ENCODE assay signal across 1 fruit fly cellular context in genomic region chr3L:15093929-15094588, dm6.
TF ChIP-seq lines count a peak whose summit lies in the region.

No protein-coding gene starts in this region.

TF ChIP-seq in whole organism, embryonic, 481 proteins besides CTCF, POLR2A, EP300 and RAD21 (continued from another document):
- TF ChIP-seq CG2116 (GFP tag; optimal IDR thresholded peaks at IDR 0.05; lab: Kevin White, UChicago) (no peak), Xrp1 (GFP tag; IDR thresholded peaks at IDR 0.05; lab: Robert Waterston, UW) (no peak), Doc3 (GFP tag; IDR thresholded peaks at IDR 0.05; lab: Robert Waterston, UW; ENCODE audit: partially characterized antibody) (0 out of 3 replicates have a peak, but pooled peaks have one; percentile 19), ranshi (GFP tag; IDR thresholded peaks at IDR 0.05; lab: Robert Waterston, UW) (no peak), CG2199 (GFP tag; IDR thresholded peaks at IDR 0.05; lab: Robert Waterston, UW) (0 out of 3 replicates have a peak, but pooled peaks have one; percentile 63), CG9727 (GFP tag; optimal IDR thresholded peaks at IDR 0.05; lab: Kevin White, UChicago) (no peak), CG2889 (GFP tag; IDR thresholded peaks at IDR 0.05; lab: Robert Waterston, UW) (no peak), CG13894 (tag; optimal IDR thresholded peaks at IDR 0.05; lab: Kevin White, UChicago) (no peak), inv (GFP tag; IDR thresholded peaks at IDR 0.05; lab: Robert Waterston, UW; ENCODE audit: partially characterized antibody) (no peak), Xbp1 (GFP tag; optimal IDR thresholded peaks at IDR 0.05; lab: Kevin White, UChicago) (no peak), CG10147 (GFP tag; optimal IDR thresholded peaks at IDR 0.05; lab: Kevin White, UChicago) (no peak), CG6654 (GFP tag; optimal IDR thresholded peaks at IDR 0.05; lab: Kevin White, UChicago) (no peak), Ada2b (GFP tag; IDR thresholded peaks at IDR 0.05; lab: Robert Waterston, UW) (no peak), odd (GFP tag; optimal IDR thresholded peaks at IDR 0.05; lab: Kevin White, UChicago) (no peak), CG18619 (GFP tag; optimal IDR thresholded peaks at IDR 0.05; lab: Kevin White, UChicago) (no peak), CG32767 (GFP tag; IDR thresholded peaks at IDR 0.05; lab: Robert Waterston, UW) (no peak), emc (GFP tag; optimal IDR thresholded peaks at IDR 0.05; lab: Kevin White, UChicago) (no peak), shn (GFP tag; optimal IDR thresholded peaks at IDR 0.05; lab: Kevin White, UChicago) (no peak), CG1233 (GFP tag; optimal IDR thresholded peaks at IDR 0.05; lab: Kevin White, UChicago) (no peak), Abd-B (GFP tag; optimal IDR thresholded peaks at IDR 0.05; lab: Kevin White, UChicago) (no peak), CG10209 (GFP tag; optimal IDR thresholded peaks at IDR 0.05; lab: Kevin White, UChicago) (no peak), ham (GFP tag; IDR thresholded peaks at IDR 0.05; lab: Robert Waterston, UW) (no peak), CG7963 (GFP tag; IDR thresholded peaks at IDR 0.05; lab: Robert Waterston, UW; ENCODE audit: partially characterized antibody) (no peak), Poxn (GFP tag; IDR thresholded peaks at IDR 0.05; lab: Robert Waterston, UW) (no peak), CG13296 (GFP tag; optimal IDR thresholded peaks at IDR 0.05; lab: Kevin White, UChicago) (peak; percentile 10), CG7987 (GFP tag; optimal IDR thresholded peaks at IDR 0.05; lab: Kevin White, UChicago) (no peak), lbe (GFP tag; optimal IDR thresholded peaks at IDR 0.05; lab: Kevin White, UChicago) (no peak), zfh2 (GFP tag; optimal IDR thresholded peaks at IDR 0.05; lab: Kevin White, UChicago) (no peak), Drgx (GFP tag; IDR thresholded peaks at IDR 0.05; lab: Robert Waterston, UW) (peak; percentile 48), twi (tag; optimal IDR thresholded peaks at IDR 0.05; lab: Kevin White, UChicago) (no peak), chinmo (GFP tag; IDR thresholded peaks at IDR 0.05; lab: Robert Waterston, UW; ENCODE audit: partially characterized antibody) (0 out of 4 replicates have a peak, but pooled peaks have one; percentile 52), zen (tag; optimal IDR thresholded peaks at IDR 0.05; lab: Kevin White, UChicago) (no peak), eve (GFP tag; optimal IDR thresholded peaks at IDR 0.05; lab: Kevin White, UChicago) (no peak), sens-2 (GFP tag; IDR thresholded peaks at IDR 0.05; lab: Robert Waterston, UW) (no peak), crp (GFP tag; optimal IDR thresholded peaks at IDR 0.05; lab: Kevin White, UChicago) (no peak), CG8924 (tag; optimal IDR thresholded peaks at IDR 0.05; lab: Kevin White, UChicago) (peak; percentile 26), CG8478 (optimal IDR thresholded peaks at IDR 0.05; lab: Kevin White, UChicago) (no peak), hkb (optimal IDR thresholded peaks at IDR 0.05; lab: Kevin White, UChicago) (no peak), hkb (GFP tag; IDR thresholded peaks at IDR 0.05; lab: Robert Waterston, UW) (no peak), Dll (GFP tag; IDR thresholded peaks at IDR 0.05; lab: Robert Waterston, UW; ENCODE audit: partially characterized antibody) (peak; percentile 61; the same call in 2 of the 4 replicates), CG34224 (GFP tag; IDR thresholded peaks at IDR 0.05; lab: Robert Waterston, UW; ENCODE audit: partially characterized antibody) (no peak), HLH3B (GFP tag; IDR thresholded peaks at IDR 0.05; lab: Robert Waterston, UW) (no peak), run (tag; optimal IDR thresholded peaks at IDR 0.05; lab: Kevin White, UChicago) (no peak), luna (GFP tag; optimal IDR thresholded peaks at IDR 0.05; lab: Kevin White, UChicago) (no peak), B-H2 (GFP tag; optimal IDR thresholded peaks at IDR 0.05; lab: Kevin White, UChicago) (no peak), Deaf1 (tag; optimal IDR thresholded peaks at IDR 0.05; lab: Kevin White, UChicago) (no peak), NC2β (GFP tag; optimal IDR thresholded peaks at IDR 0.05; lab: Kevin White, UChicago) (no peak), cg (GFP tag; optimal IDR thresholded peaks at IDR 0.05; lab: Kevin White, UChicago) (peak; percentile 68), Sin3A (optimal IDR thresholded peaks at IDR 0.05; lab: Kevin White, UChicago) (no peak), sug (tag; optimal IDR thresholded peaks at IDR 0.05; lab: Kevin White, UChicago) (peak; percentile 6), chm (GFP tag; IDR thresholded peaks at IDR 0.05; lab: Robert Waterston, UW) (no peak), sens (GFP tag; lab: Kevin White, UChicago) (peak; percentile 85), Mrtf (GFP tag; IDR thresholded peaks at IDR 0.05; lab: Robert Waterston, UW) (no peak), peb (GFP tag; IDR thresholded peaks at IDR 0.05; lab: Robert Waterston, UW) (no peak), CG12219 (GFP tag; optimal IDR thresholded peaks at IDR 0.05; lab: Kevin White, UChicago) (no peak), Dip3 (GFP tag; optimal IDR thresholded peaks at IDR 0.05; lab: Kevin White, UChicago) (no peak), abd-A (tag; optimal IDR thresholded peaks at IDR 0.05; lab: Kevin White, UChicago) (no peak), CG9876 (GFP tag; optimal IDR thresholded peaks at IDR 0.05; lab: Kevin White, UChicago) (no peak), CG12299 (tag; optimal IDR thresholded peaks at IDR 0.05; lab: Kevin White, UChicago) (no peak), Hmx (GFP tag; optimal IDR thresholded peaks at IDR 0.05; lab: Kevin White, UChicago) (no peak), oc (tag; optimal IDR thresholded peaks at IDR 0.05; lab: Kevin White, UChicago) (no peak), Kr (GFP tag; optimal IDR thresholded peaks at IDR 0.05; lab: Kevin White, UChicago) (no peak), caup (GFP tag; optimal IDR thresholded peaks at IDR 0.05; lab: Kevin White, UChicago; ENCODE audit: severe bottlenecking) (no peak), sqz (GFP tag; optimal IDR thresholded peaks at IDR 0.05; lab: Kevin White, UChicago) (peak; percentile 56), danr (GFP tag; IDR thresholded peaks at IDR 0.05; lab: Robert Waterston, UW) (no peak), CG30403 (GFP tag; optimal IDR thresholded peaks at IDR 0.05; lab: Kevin White, UChicago) (no peak), Nf-YC (tag; optimal IDR thresholded peaks at IDR 0.05; lab: Kevin White, UChicago) (no peak), Bgb (GFP tag; IDR thresholded peaks at IDR 0.05; lab: Robert Waterston, UW; ENCODE audit: partially characterized antibody) (no peak), Eip74EF (GFP tag; optimal IDR thresholded peaks at IDR 0.05; lab: Kevin White, UChicago) (no peak), tll (GFP tag; optimal IDR thresholded peaks at IDR 0.05; lab: Kevin White, UChicago) (no peak), CG42726 (GFP tag; IDR thresholded peaks at IDR 0.05; lab: Robert Waterston, UW; ENCODE audit: partially characterized antibody) (no peak), exex (tag; optimal IDR thresholded peaks at IDR 0.05; lab: Kevin White, UChicago) (no peak), D19A (tag; optimal IDR thresholded peaks at IDR 0.05; lab: Kevin White, UChicago) (peak; percentile 23), sd (tag; optimal IDR thresholded peaks at IDR 0.05; lab: Kevin White, UChicago) (no peak), Dbx (GFP tag; IDR thresholded peaks at IDR 0.05; lab: Robert Waterston, UW) (no peak), CG10959 (GFP tag; IDR thresholded peaks at IDR 0.05; lab: Robert Waterston, UW) (no peak), Gsc (GFP tag; IDR thresholded peaks at IDR 0.05; lab: Robert Waterston, UW) (no peak), bab2 (GFP tag; optimal IDR thresholded peaks at IDR 0.05; lab: Kevin White, UChicago) (no peak), Sox100B (GFP tag; optimal IDR thresholded peaks at IDR 0.05; lab: Kevin White, UChicago) (no peak), sim (GFP tag; IDR thresholded peaks at IDR 0.05; lab: Robert Waterston, UW) (no peak), CG17802 (tag; optimal IDR thresholded peaks at IDR 0.05; lab: Kevin White, UChicago) (no peak), vnd (GFP tag; IDR thresholded peaks at IDR 0.05; lab: Robert Waterston, UW; ENCODE audit: partially characterized antibody) (no peak), wor (GFP tag; IDR thresholded peaks at IDR 0.05; lab: Robert Waterston, UW) (no peak), CkIIα-i1 (GFP tag; IDR thresholded peaks at IDR 0.05; lab: Robert Waterston, UW) (no peak), CoRest (tag; optimal IDR thresholded peaks at IDR 0.05; lab: Kevin White, UChicago) (no peak), CG32532 (GFP tag; IDR thresholded peaks at IDR 0.05; lab: Robert Waterston, UW) (peak; percentile 24; the same call in 1 of the 2 replicates), lov (optimal IDR thresholded peaks at IDR 0.05; lab: Kevin White, UChicago) (no peak), lov (GFP tag; IDR thresholded peaks at IDR 0.05; lab: Robert Waterston, UW) (no peak), trh (GFP tag; optimal IDR thresholded peaks at IDR 0.05; lab: Kevin White, UChicago) (no peak), Jarid2 (GFP tag; optimal IDR thresholded peaks at IDR 0.05; lab: Kevin White, UChicago) (no peak), Side (GFP tag; optimal IDR thresholded peaks at IDR 0.05; lab: Kevin White, UChicago) (no peak), amos (GFP tag; IDR thresholded peaks at IDR 0.05; lab: Robert Waterston, UW; ENCODE audit: partially characterized antibody) (peak; percentile 8; the same call in 1 of the 2 replicates), CG10462 (GFP tag; optimal IDR thresholded peaks at IDR 0.05; lab: Kevin White, UChicago) (no peak), Gug (GFP tag; IDR thresholded peaks at IDR 0.05; lab: Robert Waterston, UW) (no peak), Nf-YB (GFP tag; optimal IDR thresholded peaks at IDR 0.05; lab: Kevin White, UChicago) (no peak), Doc2 (GFP tag; IDR thresholded peaks at IDR 0.05; lab: Robert Waterston, UW) (no peak), jumu (GFP tag; optimal IDR thresholded peaks at IDR 0.05; lab: Kevin White, UChicago) (no peak), CG14860 (GFP tag; IDR thresholded peaks at IDR 0.05; lab: Robert Waterston, UW; ENCODE audit: partially characterized antibody) (no peak), CG12071 (GFP tag; optimal IDR thresholded peaks at IDR 0.05; lab: Kevin White, UChicago) (no peak), Sry-β (GFP tag; optimal IDR thresholded peaks at IDR 0.05; lab: Kevin White, UChicago) (no peak), wek (GFP tag; optimal IDR thresholded peaks at IDR 0.05; lab: Kevin White, UChicago) (no peak), CG13624 (GFP tag; optimal IDR thresholded peaks at IDR 0.05; lab: Kevin White, UChicago) (peak; percentile 9), ac (GFP tag; optimal IDR thresholded peaks at IDR 0.05; lab: Kevin White, UChicago) (no peak), CG4424 (GFP tag; optimal IDR thresholded peaks at IDR 0.05; lab: Kevin White, UChicago) (no peak), grau (tag; optimal IDR thresholded peaks at IDR 0.05; lab: Kevin White, UChicago) (peak; percentile 93), psq (GFP tag; optimal IDR thresholded peaks at IDR 0.05; lab: Kevin White, UChicago) (no peak), CG11456 (GFP tag; IDR thresholded peaks at IDR 0.05; lab: Robert Waterston, UW) (no peak), ken (GFP tag; IDR thresholded peaks at IDR 0.05; lab: Robert Waterston, UW) (no peak), disco-r (GFP tag; optimal IDR thresholded peaks at IDR 0.05; lab: Kevin White, UChicago) (no peak), Max (GFP tag; optimal IDR thresholded peaks at IDR 0.05; lab: Kevin White, UChicago) (no peak)
